Worm (Caenorhabditis elegans): ENCODE data around the gene clec-196.

DNA sequence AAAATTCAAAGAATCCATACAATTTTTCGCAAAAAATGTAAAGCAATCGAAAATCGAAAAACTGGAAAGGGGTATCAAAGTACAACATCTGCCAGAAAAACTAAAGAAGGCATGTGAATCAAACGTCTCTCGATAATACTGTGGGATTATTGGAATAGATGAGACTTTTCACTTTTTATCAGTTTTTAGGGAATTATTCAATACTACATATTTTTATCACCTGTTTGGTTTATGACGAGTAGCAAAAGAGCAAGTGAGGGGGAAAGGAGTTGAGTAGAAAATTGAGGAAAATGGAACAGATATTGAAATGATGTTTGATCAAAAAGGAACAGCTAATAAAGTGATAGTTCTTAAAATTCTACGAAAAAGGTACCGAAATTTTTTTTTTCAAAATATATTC lies 16.3 kb downstream of the clec-196 start:
- TF ChIP-seq ztf-23 (GFP tag; IDR thresholded peaks at IDR 0.05) (no peak), ztf-29 (GFP tag; IDR thresholded peaks at IDR 0.05) (no peak), ref-1 (GFP tag; conservative IDR thresholded peaks at IDR 0.05) (no peak), klf-2 (GFP tag; conservative IDR thresholded peaks at IDR 0.05) (no peak), tab-1 (GFP tag; IDR thresholded peaks at IDR 0.05) (no peak), cog-1 (tag; optimal IDR thresholded peaks at IDR 0.05) (no peak), med-1 (GFP tag; optimal IDR thresholded peaks at IDR 0.05; ENCODE audit: insufficient read depth) (no peak), flt-1 (GFP tag; IDR thresholded peaks at IDR 0.05) (no peak), T22C8.4 (GFP tag; IDR thresholded peaks at IDR 0.05) (no peak)

Data from whole organism, midembryonic.